Fruit fly (Drosophila melanogaster): ENCODE measurements around the gene CG33725.

Gene CG33725

dm6 chr3L:12468016-12468415 is 14.4 kb upstream of the CG33725 start, which contains the start of gene eyg (continued):
- TF ChIP-seq fd96Cb (tag; optimal IDR thresholded peaks at IDR 0.05) (no peak), CG17612 (GFP tag; IDR thresholded peaks at IDR 0.05) (no peak), CG14860 (GFP tag; IDR thresholded peaks at IDR 0.05; ENCODE audit: partially characterized antibody) (no peak), Awh (GFP tag; IDR thresholded peaks at IDR 0.05) (0 out of 2 replicates have a peak, but pooled peaks have one; percentile 28), CG30403 (GFP tag; optimal IDR thresholded peaks at IDR 0.05) (no peak), Deaf1 (tag; optimal IDR thresholded peaks at IDR 0.05) (no peak), mirr (GFP tag; optimal IDR thresholded peaks at IDR 0.05) (peak; percentile 61), CG3995 (GFP tag; optimal IDR thresholded peaks at IDR 0.05) (no peak), CG6683 (GFP tag; optimal IDR thresholded peaks at IDR 0.05) (no peak), CG10147 (GFP tag; optimal IDR thresholded peaks at IDR 0.05) (no peak), Med (GFP tag) (peak; percentile 94), Opbp (GFP tag; IDR thresholded peaks at IDR 0.05; ENCODE audit: partially characterized antibody) (peak; percentile 61; the same call in 1 of the 3 replicates), CG13894 (tag; optimal IDR thresholded peaks at IDR 0.05) (no peak), ato (GFP tag; IDR thresholded peaks at IDR 0.05; ENCODE audit: partially characterized antibody) (peak; percentile 63; the same call in 1 of the 2 replicates), Doc3 (GFP tag; IDR thresholded peaks at IDR 0.05; ENCODE audit: partially characterized antibody) (no peak), CG16813 (GFP tag; IDR thresholded peaks at IDR 0.05; ENCODE audit: partially characterized antibody) (peak; percentile 39; the same call in 1 of the 3 replicates), CG9817 (tag; optimal IDR thresholded peaks at IDR 0.05) (no peak), Taf1 (GFP tag; IDR thresholded peaks at IDR 0.05) (no peak), dati (GFP tag; IDR thresholded peaks at IDR 0.05) (no peak), CG12769 (tag; optimal IDR thresholded peaks at IDR 0.05) (no peak), CG14965 (GFP tag; optimal IDR thresholded peaks at IDR 0.05; ENCODE audit: borderline replicate concordance) (no peak), wek (GFP tag; optimal IDR thresholded peaks at IDR 0.05) (peak; percentile 56), Drgx (GFP tag; IDR thresholded peaks at IDR 0.05) (no peak; the same call in 1 of the 2 replicates), CG5953 (GFP tag; IDR thresholded peaks at IDR 0.05) (0 out of 2 replicates have a peak, but pooled peaks have one; percentile 21), CG33213 (GFP tag; optimal IDR thresholded peaks at IDR 0.05) (peak; percentile 30), Hmx (GFP tag; optimal IDR thresholded peaks at IDR 0.05) (no peak), run (tag; optimal IDR thresholded peaks at IDR 0.05) (no peak), CG5180 (GFP tag; optimal IDR thresholded peaks at IDR 0.05) (peak; percentile 61), onecut (GFP tag; IDR thresholded peaks at IDR 0.05) (peak; percentile 13; the same call in 1 of the 2 replicates), otp (GFP tag; IDR thresholded peaks at IDR 0.05) (0 out of 3 replicates have a peak, but pooled peaks have one; percentile 70), Hr51 (GFP tag; optimal IDR thresholded peaks at IDR 0.05) (peak in 1 of 2 experiments; percentile 30), Gug (GFP tag; IDR thresholded peaks at IDR 0.05) (no peak), CG12744 (GFP tag; optimal IDR thresholded peaks at IDR 0.05) (no peak), Dfd (GFP tag; optimal IDR thresholded peaks at IDR 0.05) (no peak), CG31441 (GFP tag; IDR thresholded peaks at IDR 0.05) (no peak), mld (GFP tag; IDR thresholded peaks at IDR 0.05; ENCODE audit: partially characterized antibody) (no peak), CG11456 (GFP tag; IDR thresholded peaks at IDR 0.05) (no peak), CG15696 (tag; optimal IDR thresholded peaks at IDR 0.05) (peak; percentile 46), bigmax (GFP tag; optimal IDR thresholded peaks at IDR 0.05) (no peak), CG9876 (GFP tag; optimal IDR thresholded peaks at IDR 0.05) (peak; percentile 9), CG4360 (GFP tag; IDR thresholded peaks at IDR 0.05) (no peak), az2 (GFP tag; optimal IDR thresholded peaks at IDR 0.05) (no peak), Tbp (GFP tag; optimal IDR thresholded peaks at IDR 0.05) (no peak), dan (GFP tag; IDR thresholded peaks at IDR 0.05) (no peak), odd (GFP tag; optimal IDR thresholded peaks at IDR 0.05) (no peak), lab (GFP tag; optimal IDR thresholded peaks at IDR 0.05) (no peak), lbe (GFP tag; optimal IDR thresholded peaks at IDR 0.05) (no peak), Bgb (GFP tag; IDR thresholded peaks at IDR 0.05; ENCODE audit: partially characterized antibody) (peak; percentile 82), CG14050 (GFP tag; IDR thresholded peaks at IDR 0.05) (peak; percentile 41; the same call in 2 of the 3 replicates), p53 (GFP tag; optimal IDR thresholded peaks at IDR 0.05) (peak; percentile 36)
